Worm (Caenorhabditis elegans): ENCODE results near the gene C06C3.12.
A peak's percentile ranks its signal among the peaks of the same experiment; 100 is the strongest.

Gene C06C3.12

DNA sequence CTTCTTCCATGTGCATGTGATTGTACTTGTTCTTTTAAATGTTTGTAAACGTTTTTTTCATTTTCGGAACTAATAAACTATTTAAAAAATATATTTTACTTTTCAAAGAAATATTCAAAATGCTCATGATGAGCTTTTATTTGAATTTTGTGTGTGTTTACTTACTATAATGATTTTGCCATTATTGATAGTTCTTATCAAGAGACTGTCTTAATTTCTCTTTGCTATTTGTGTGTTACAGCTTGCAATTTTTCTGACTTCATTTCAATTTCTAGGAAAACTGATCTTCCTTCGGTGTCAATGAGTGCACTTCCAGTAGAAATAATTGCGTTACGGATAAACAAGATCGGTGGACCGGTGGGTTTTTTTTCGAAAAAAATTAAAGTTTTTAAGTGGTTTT, at the start of gene C06C3.12:
TSS of gene C06C3.12 (plus strand) at position 301 of the 400 bp plus-strand sequence.
- TF ChIP-seq elt-1 (tag; optimal IDR thresholded peaks at IDR 0.05) (no peak), fos-1 (tag; optimal IDR thresholded peaks at IDR 0.05) (peak; percentile 24)

DNA sequence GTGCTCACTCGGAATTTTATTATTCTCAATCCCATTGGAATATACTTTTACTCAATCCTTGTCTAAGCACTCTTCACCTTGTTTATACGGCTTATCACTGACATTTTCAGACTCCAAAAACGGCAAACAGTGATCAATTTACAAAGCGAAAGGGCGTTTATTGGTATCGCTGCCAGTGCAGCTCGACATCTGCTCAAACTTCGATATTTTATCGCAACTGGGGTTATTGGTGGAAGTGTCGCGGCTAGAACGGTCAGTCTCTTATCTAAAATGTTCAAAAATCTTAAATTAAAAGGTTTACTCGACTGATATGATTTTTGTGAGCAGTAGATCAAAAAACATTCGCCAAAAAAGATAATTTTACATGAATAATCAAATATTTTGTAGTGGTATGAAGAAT, 49.4 kb upstream of the C06C3.12 start:
- TF ChIP-seq ztf-1 (GFP tag; conservative IDR thresholded peaks at IDR 0.05) (no peak), fos-1 (tag; optimal IDR thresholded peaks at IDR 0.05) (peak; percentile 70)

DNA sequence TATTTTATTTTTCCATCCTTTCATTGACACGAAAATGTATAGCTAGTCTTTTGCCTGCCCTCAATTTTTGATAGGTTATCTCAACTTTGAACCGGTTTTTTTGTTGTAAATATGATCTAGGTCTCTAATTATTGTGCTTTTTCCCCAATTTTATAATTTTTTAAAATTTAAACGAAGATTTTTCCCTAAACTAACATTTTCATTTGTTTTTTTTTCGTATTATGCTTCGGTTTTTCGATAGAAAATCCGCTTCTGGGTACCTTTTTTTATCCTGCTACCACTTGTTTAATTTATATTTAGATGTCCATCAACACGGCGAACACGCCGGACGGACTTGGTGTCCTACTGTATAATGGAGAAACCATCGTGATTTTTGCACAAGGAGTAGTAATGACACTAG, 45.4 kb upstream of the C06C3.12 start, which contains the start of gene wbp-2:
TSS of gene wbp-2 (plus strand) at position 301 of the 400 bp plus-strand sequence.
- no peak for TF ChIP-seq ZK546.5 (tag; optimal IDR thresholded peaks at IDR 0.05)
- TF ChIP-seq F13H6.1 (tag; optimal IDR thresholded peaks at IDR 0.05): no peak
- TF ChIP-seq gmeb-1 (tag; optimal IDR thresholded peaks at IDR 0.05): no peak

DNA sequence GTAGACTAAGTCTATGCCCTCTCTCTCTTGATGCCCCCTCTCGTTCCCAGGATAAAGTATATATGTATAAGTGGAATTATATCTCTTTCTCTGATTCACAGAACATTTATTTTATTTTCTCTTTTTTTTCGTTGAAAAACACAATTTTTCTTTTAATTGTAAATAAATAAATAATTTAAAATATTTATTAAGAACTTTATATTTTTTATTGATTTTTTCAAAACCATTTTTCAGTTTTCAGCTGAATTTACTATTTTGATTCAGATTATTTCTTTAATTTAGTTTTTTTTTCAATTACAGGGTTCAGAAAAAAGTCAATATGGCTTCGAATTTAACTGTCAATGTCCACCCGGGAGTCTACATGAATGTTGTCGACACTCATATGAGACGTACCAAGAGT, 43.6 kb upstream of the C06C3.12 start, which contains the start of gene eif-3.F:
TSS of gene eif-3.F (plus strand) at position 301 of the 400 bp plus-strand sequence.
- TF ChIP-seq unc-62 (GFP tag; optimal IDR thresholded peaks at IDR 0.05) (no peak), C34F6.9 (tag; optimal IDR thresholded peaks at IDR 0.05) (no peak), fos-1 (tag; optimal IDR thresholded peaks at IDR 0.05) (no peak), peb-1 (tag; optimal IDR thresholded peaks at IDR 0.05) (no peak)

DNA sequence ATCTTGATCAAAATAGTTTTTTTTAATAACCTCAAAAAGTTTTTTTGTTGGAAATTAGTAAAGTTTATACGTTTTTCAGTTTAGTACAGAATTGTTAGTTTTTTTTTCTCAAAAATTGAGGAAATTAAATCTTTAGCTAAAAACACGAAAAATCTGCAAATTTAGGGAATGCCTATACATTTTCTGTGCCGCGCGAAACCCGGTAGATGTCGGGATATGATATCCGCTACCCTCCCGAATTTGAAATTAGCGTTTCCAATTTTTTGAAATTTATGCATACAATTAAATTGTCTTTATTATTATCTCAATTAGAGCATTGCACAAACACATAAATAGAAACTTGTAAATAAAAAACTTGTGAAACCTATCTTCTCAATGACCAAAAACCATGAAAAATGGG, 41.9 kb upstream of the C06C3.12 start:
- TF ChIP-seq ztf-4 (tag; optimal IDR thresholded peaks at IDR 0.05) (no peak), sem-4 (tag; optimal IDR thresholded peaks at IDR 0.05) (no peak), aly-2 (tag; optimal IDR thresholded peaks at IDR 0.05) (no peak), sma-9 (GFP tag; optimal IDR thresholded peaks at IDR 0.05) (no peak), sma-9 (tag; optimal IDR thresholded peaks at IDR 0.05) (no peak), unc-55 (GFP tag; optimal IDR thresholded peaks at IDR 0.05) (no peak), nhr-11 (tag; optimal IDR thresholded peaks at IDR 0.05) (no peak), unc-62 (GFP tag; optimal IDR thresholded peaks at IDR 0.05) (no peak), skn-1 (tag; optimal IDR thresholded peaks at IDR 0.05) (no peak), egl-27 (tag; optimal IDR thresholded peaks at IDR 0.05) (no peak), ceh-82 (tag; optimal IDR thresholded peaks at IDR 0.05) (no peak), nhr-25 (tag; optimal IDR thresholded peaks at IDR 0.05) (no peak), lin-11 (tag; optimal IDR thresholded peaks at IDR 0.05) (no peak), elt-3 (tag; optimal IDR thresholded peaks at IDR 0.05) (no peak)

DNA sequence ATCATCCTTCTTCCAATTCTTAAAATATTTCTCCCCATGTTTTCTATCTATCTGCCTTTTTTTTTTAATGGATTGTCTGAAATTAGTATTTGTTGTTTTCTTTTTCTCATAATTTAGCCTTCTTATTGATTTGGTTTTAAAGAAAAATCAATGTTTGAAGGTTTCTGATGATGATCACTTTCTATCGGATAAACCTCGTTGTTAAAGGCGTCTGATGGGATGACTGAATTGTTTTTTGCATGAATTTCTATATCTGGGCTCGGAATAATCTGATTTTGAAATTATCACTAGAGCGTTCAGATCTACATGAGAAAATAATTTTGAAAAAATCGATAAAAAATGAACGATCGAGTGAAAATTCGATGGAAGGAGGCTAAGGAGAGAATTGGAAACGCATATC, 41.2 kb upstream of the C06C3.12 start, which contains the start of gene scp-1:
TSS of gene scp-1 (plus strand) at position 301 of the 400 bp plus-strand sequence.
- TF ChIP-seq mbf-1 (tag; optimal IDR thresholded peaks at IDR 0.05) (no peak), egl-27 (tag; optimal IDR thresholded peaks at IDR 0.05) (no peak), aly-2 (tag; optimal IDR thresholded peaks at IDR 0.05) (no peak), mdl-1 (tag; optimal IDR thresholded peaks at IDR 0.05) (no peak), lin-11 (tag; optimal IDR thresholded peaks at IDR 0.05) (no peak), nhr-25 (tag; optimal IDR thresholded peaks at IDR 0.05) (no peak), dmd-4 (tag; optimal IDR thresholded peaks at IDR 0.05) (no peak)

DNA sequence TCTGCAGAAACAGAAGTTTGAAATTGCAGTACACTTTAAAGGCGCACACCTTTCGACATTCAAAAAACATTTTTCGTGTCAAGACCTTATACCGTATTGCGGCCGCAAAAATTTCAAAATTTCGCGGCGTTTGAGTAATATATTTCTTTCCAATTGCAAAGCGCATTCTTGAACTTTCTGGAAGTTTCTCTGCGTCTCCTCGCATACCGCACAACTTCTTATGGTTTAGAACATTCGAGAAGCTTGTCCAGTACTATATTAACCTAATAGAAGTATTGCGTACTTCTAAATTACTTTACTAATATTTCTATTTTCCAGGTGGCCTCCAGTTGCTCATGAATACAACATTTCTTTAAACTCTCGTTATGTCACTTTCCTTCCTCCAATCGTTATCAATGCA, 38.3 kb upstream of the C06C3.12 start:
- TF ChIP-seq unc-55 (GFP tag; optimal IDR thresholded peaks at IDR 0.05) (peak; percentile 32), mdl-1 (tag; optimal IDR thresholded peaks at IDR 0.05) (no peak), C34F6.9 (tag; optimal IDR thresholded peaks at IDR 0.05) (peak; percentile 40), ama-1 (optimal IDR thresholded peaks at IDR 0.05) (peak; percentile 81)

DNA sequence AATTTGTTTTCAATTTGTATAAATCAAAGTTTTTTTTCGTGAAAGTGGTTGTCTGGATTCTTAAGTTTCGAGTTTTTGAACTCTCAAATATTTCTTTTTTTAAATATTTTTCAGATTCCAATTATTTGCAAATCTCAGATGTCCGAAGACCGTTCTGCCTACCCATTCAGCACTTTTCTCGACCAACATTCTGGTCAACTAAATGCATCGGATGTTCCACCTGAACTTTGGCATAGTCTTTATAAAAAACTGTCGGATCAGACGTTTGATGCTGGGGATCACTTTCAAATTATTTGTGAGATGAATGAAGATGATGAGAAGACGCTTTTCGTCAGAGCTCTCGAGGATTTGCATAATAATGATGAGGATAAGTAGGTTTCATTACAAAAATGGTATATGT, 36.0 kb upstream of the C06C3.12 start, which contains the start of gene ttll-12:
TSS of gene ttll-12 (plus strand) at position 139 of the 400 bp plus-strand sequence.
- TF ChIP-seq ama-1 (optimal IDR thresholded peaks at IDR 0.05) (peak; percentile 89), F13H6.1 (tag; optimal IDR thresholded peaks at IDR 0.05) (no peak), nhr-6 (tag; optimal IDR thresholded peaks at IDR 0.05) (no peak)

DNA sequence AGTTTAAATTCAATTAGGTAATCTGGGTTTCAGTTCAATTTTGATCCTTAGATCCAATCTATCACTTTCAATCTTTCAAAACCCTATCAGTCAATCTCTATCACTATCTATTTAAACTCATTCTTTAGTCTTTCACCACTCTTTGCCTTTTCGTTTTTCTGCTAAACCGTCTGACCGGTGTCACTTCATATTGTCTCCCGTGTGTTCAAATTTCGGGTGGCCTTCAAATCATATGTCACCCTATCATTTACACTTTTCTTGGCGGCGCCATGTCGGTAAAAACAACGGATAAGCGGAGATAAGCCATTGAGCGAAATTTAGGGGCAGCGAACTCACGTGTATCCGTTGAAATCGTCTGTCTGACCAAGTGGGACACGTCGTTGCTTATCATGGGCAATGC, 31.0 kb upstream of the C06C3.12 start:
- TF ChIP-seq snpc-4 (tag; optimal IDR thresholded peaks at IDR 0.05) (no peak), crh-2 (tag; optimal IDR thresholded peaks at IDR 0.05) (no peak), nhr-10 (tag; optimal IDR thresholded peaks at IDR 0.05) (no peak), gmeb-1 (tag; optimal IDR thresholded peaks at IDR 0.05) (peak; percentile 43), mab-5 (tag; optimal IDR thresholded peaks at IDR 0.05) (no peak), peb-1 (tag; optimal IDR thresholded peaks at IDR 0.05) (no peak), nhr-21 (tag; optimal IDR thresholded peaks at IDR 0.05) (peak; percentile 93), elt-3 (tag; optimal IDR thresholded peaks at IDR 0.05) (no peak), mdl-1 (tag; optimal IDR thresholded peaks at IDR 0.05) (peak in 1 of 2 experiments; percentile 7), sem-4 (tag; optimal IDR thresholded peaks at IDR 0.05) (no peak), egl-27 (tag; optimal IDR thresholded peaks at IDR 0.05) (peak; percentile 44), nhr-25 (tag; optimal IDR thresholded peaks at IDR 0.05) (peak; percentile 69), lsy-2 (tag; optimal IDR thresholded peaks at IDR 0.05) (peak in 1 of 2 experiments; percentile 9), sma-9 (GFP tag; optimal IDR thresholded peaks at IDR 0.05) (peak; percentile 77), sma-9 (tag; optimal IDR thresholded peaks at IDR 0.05) (no peak), elt-1 (tag; optimal IDR thresholded peaks at IDR 0.05) (no peak), nhr-129 (tag; optimal IDR thresholded peaks at IDR 0.05) (peak; percentile 54), lin-11 (tag; optimal IDR thresholded peaks at IDR 0.05) (no peak), blmp-1 (tag; optimal IDR thresholded peaks at IDR 0.05; ENCODE audit: insufficient read depth) (peak; percentile 85), fos-1 (tag; optimal IDR thresholded peaks at IDR 0.05) (peak; percentile 21)
